Worm (Caenorhabditis elegans) whole organism, midembryonic: ENCODE measurements around the gene F14H8.5.
"Not testable (repeated sequence)": the region's sequence is repeated elsewhere in the genome, so short reads cannot be mapped to it uniquely, and the experiment has no call there.

ENCODE experiments used
- T22C8.4 ChIP-seq: fragments of 200-800 bp; sonication (Bioruptor generic); IDR thresholded peaks from 2 replicates; pipeline ENCODE4 v1.3.6; 2022; ENCODE audit warnings: missing genetic modification characterization, missing compliant biosample characterization
- cog-1 ChIP-seq: sonication (generic microtip); optimal IDR thresholded peaks from 2 replicates; lab custom pipeline; 2016; ENCODE audit warnings: missing genetic modification characterization, missing compliant biosample characterization
- flt-1 ChIP-seq: fragments of 200-800 bp; sonication (Bioruptor generic); IDR thresholded peaks from 2 replicates; pipeline ENCODE4 v1.3.6; 2022; ENCODE audit warnings: missing genetic modification characterization, missing compliant biosample characterization
- klf-2 ChIP-seq: fragments of 200-800 bp; sonication (Bioruptor generic); conservative IDR thresholded peaks from 2 replicates; pipeline ENCODE4 v1.3.6; 2022; ENCODE audit warnings: missing genetic modification reagents, missing genetic modification characterization, missing compliant biosample characterization
- med-1 ChIP-seq: sonication (generic microtip); optimal IDR thresholded peaks from 2 replicates; lab custom pipeline; 2017; ENCODE audit warnings: missing genetic modification characterization, mild to moderate bottlenecking, missing compliant biosample characterization, antibody characterized with exemption, missing genetic modification reagents; ENCODE audit not compliant: insufficient read depth
- ref-1 ChIP-seq: fragments of 200-800 bp; sonication (Bioruptor generic); conservative IDR thresholded peaks from 2 replicates; pipeline ENCODE4 v1.3.6; 2022; ENCODE audit warnings: missing genetic modification reagents, missing genetic modification characterization, missing compliant biosample characterization
- tab-1 ChIP-seq: fragments of 200-800 bp; sonication (Bioruptor generic); IDR thresholded peaks from 2 replicates; pipeline ENCODE4 v1.3.6; 2022; ENCODE audit warnings: missing genetic modification characterization, missing compliant biosample characterization
- ztf-23 ChIP-seq: fragments of 200-800 bp; sonication (Bioruptor generic); IDR thresholded peaks from 2 replicates; pipeline ENCODE4 v1.3.6; 2022; ENCODE audit warnings: missing genetic modification reagents, missing genetic modification characterization, missing compliant biosample characterization
- ztf-29 ChIP-seq: fragments of 200-800 bp; sonication (Bioruptor generic); IDR thresholded peaks from 2 replicates; pipeline ENCODE4 v1.3.6; 2022; ENCODE audit warnings: missing genetic modification reagents, missing genetic modification characterization, missing compliant biosample characterization

Gene F14H8.5

DNA sequence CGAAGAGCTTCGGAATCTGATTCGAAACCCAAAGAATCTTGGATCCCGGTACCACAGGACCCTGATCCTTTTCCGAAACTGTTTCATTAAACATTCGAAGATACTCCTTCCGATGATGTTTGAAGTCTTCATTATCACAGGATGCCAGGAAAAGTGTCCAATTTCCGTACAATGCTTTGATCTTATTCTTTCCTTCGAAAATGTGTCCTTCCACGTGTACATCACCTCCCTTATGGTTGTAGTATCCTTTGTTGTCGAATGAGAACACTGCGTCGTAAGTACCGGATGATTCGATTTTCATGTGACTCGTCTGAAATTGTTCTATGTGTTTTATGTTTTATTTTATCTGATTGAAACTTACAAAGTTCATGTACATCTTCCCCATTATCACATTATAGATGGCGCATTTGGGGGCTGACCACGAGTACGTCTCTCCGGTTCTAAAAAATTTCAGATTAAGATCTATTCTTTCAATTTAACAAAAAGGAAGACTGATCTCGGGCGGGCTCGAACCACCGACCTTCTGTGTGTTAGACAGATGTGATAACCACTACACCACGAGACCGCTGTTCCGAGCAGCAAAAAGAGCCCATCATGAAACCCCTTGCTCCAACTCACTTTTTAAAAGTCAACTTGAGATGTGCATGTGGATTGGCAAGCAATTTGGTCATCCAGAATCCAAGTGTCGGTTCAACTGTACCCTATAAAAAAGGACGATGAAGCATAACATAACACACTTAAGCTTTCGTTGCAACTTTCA is 8.1 kb upstream of the F14H8.5 start:
- TF ChIP-seq ztf-23 (GFP tag; lab: Robert Waterston, UW) (no peak), klf-2 (GFP tag; lab: Robert Waterston, UW) (no peak), ztf-29 (GFP tag; lab: Robert Waterston, UW) (no peak), cog-1 (tag; lab: Kevin White, UChicago) (no peak), tab-1 (GFP tag; lab: Robert Waterston, UW) (no peak)

DNA sequence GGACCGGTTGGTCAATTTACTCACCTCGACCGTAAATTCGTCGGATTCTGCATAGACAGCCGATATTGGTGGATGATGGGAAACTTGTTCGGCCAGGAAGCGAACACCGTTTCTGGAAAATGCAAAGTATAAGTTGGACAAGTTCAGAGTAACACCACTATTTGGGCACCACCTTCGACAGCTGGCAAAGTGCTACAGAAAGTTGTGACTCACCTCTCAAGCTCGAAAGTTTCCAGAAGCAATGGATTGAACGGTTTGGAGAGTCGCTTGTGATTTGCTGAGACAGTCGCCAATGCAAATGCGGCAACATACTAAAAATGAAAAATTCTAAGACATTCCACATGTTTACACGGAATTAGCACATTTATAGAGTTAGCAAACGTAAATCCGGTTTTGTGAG is 7.5 kb upstream of the F14H8.5 start:
- TF ChIP-seq flt-1 (no peak), T22C8.4 (GFP tag; lab: Robert Waterston, UW) (no peak), cog-1 (tag; lab: Kevin White, UChicago) (no peak), klf-2 (GFP tag; lab: Robert Waterston, UW) (no peak), ztf-23 (GFP tag; lab: Robert Waterston, UW) (no peak), med-1 (GFP tag; lab: Kevin White, UChicago) (no peak), ztf-29 (GFP tag; lab: Robert Waterston, UW) (no peak), ref-1 (GFP tag; lab: Robert Waterston, UW) (no peak), tab-1 (GFP tag; lab: Robert Waterston, UW) (no peak)

DNA sequence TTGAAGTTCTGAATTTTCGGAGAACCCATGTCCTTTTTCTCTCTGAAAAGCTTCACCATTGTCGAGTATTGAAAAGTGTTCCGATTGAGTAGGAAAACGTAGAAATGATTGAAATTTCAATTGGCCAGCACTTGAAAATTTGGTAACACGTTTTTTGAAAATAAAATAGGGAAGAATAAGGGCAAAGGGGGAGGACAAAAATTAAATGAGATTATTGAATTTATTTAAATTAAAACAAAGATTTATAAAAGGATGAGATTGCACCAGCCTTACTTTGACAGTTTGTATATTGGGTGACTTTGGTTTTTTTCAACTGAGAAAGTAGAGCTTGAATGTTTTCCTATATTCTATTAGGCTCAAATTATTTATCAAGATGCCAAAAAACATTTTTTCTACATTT is 6.7 kb upstream of the F14H8.5 start, which contains the start of gene obr-2:
TSS of gene obr-2 (minus strand) at position 101 of the 400 bp plus-strand sequence.
- no peak for TF ChIP-seq flt-1
- TF ChIP-seq cog-1 (tag; lab: Kevin White, UChicago): no peak

DNA sequence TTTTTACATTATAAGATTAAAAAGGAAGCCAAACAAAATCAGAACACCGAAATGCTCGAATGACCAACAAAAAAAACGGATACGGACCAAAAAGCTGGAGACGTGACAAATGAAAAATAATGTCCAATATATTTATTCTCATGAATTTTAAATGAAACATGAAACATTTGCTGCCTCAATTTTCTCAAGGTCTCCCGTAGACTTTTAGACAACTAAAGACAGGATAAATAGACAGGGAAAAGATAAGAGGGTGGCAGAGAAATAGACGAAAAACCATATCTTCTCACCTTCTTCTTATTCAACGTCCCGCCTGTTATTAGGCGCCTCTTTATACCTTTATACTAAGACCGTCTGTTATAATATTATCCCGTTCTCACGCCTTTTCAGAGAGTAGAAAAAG is 5.0 kb upstream of the F14H8.5 start:
- TF ChIP-seq med-1 (GFP tag; lab: Kevin White, UChicago) (no peak), klf-2 (GFP tag; lab: Robert Waterston, UW) (no peak), flt-1 (no peak), T22C8.4 (GFP tag; lab: Robert Waterston, UW) (no peak), ref-1 (GFP tag; lab: Robert Waterston, UW) (no peak), cog-1 (tag; lab: Kevin White, UChicago) (no peak), tab-1 (GFP tag; lab: Robert Waterston, UW) (no peak), ztf-23 (GFP tag; lab: Robert Waterston, UW) (no peak), ztf-29 (GFP tag; lab: Robert Waterston, UW) (no peak)

DNA sequence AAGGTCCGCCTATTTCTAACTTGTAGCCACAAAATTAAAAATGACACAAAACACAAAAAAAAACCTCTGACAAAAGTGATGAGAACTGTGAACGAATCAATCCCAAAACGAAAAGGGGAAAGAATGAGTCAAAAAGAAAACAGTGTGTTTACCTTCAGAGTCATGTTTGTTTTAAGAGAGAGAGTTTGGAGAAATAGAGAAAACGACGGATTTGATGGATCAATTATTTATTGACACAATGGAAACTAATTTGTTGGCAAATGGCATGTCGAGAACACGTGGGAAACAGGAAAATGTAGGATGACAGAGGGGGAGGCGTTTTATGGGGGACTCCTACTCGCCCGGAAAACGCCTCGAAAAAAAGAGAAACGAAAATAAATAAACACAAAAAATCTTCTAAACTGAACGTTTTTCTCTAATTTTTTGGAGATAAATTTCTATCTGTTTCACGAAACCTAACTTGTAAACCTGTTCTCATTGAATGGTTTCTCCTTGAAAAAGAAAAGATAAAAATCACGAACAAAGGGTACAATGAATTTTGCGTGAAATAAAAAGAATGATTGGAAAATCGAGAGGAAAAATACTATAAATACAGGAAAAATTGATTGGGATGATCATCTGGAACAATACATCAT is 3.9 kb upstream of the F14H8.5 start:
- no peak for TF ChIP-seq klf-2 (GFP tag; lab: Robert Waterston, UW)
- TF ChIP-seq flt-1: no peak
- no peak for TF ChIP-seq ztf-29 (GFP tag; lab: Robert Waterston, UW)
- TF ChIP-seq med-1 (GFP tag; lab: Kevin White, UChicago): no peak
- no peak for TF ChIP-seq ref-1 (GFP tag; lab: Robert Waterston, UW)
- no peak for TF ChIP-seq tab-1 (GFP tag; lab: Robert Waterston, UW)
- no peak for TF ChIP-seq cog-1 (tag; lab: Kevin White, UChicago)
- TF ChIP-seq ztf-23 (GFP tag; lab: Robert Waterston, UW): no peak
- TF ChIP-seq T22C8.4 (GFP tag; lab: Robert Waterston, UW): no peak

DNA sequence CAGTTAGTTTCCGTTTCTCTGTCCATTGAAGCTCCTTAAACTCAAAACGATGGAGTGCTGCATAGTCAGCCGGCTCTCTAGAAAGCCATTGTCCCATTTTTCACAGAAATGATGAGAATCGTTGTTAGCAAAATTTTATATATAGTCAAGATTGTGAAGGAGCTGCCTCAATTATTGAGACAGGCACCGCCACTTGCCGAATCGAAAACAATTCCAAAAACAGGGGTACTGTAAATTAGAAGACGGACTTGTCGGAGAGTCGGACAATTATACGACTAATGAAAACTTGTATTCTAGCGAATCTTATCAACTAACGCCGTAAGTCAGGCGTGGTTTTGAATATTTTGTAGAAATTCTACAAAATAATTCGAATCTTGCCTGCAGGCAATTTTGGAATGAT is 603 bp upstream of the F14H8.5 start, which contains the start of gene F14H8.2:
TSS of gene F14H8.2 (minus strand) at position 101 of the 400 bp plus-strand sequence.
- no peak for TF ChIP-seq med-1 (GFP tag; lab: Kevin White, UChicago)
- TF ChIP-seq T22C8.4 (GFP tag; lab: Robert Waterston, UW): no peak
- TF ChIP-seq ref-1 (GFP tag; lab: Robert Waterston, UW): no peak
- TF ChIP-seq tab-1 (GFP tag; lab: Robert Waterston, UW): no peak
- no peak for TF ChIP-seq ztf-29 (GFP tag; lab: Robert Waterston, UW)
- no peak for TF ChIP-seq ztf-23 (GFP tag; lab: Robert Waterston, UW)
- TF ChIP-seq klf-2 (GFP tag; lab: Robert Waterston, UW): no peak
- no peak for TF ChIP-seq flt-1

DNA sequence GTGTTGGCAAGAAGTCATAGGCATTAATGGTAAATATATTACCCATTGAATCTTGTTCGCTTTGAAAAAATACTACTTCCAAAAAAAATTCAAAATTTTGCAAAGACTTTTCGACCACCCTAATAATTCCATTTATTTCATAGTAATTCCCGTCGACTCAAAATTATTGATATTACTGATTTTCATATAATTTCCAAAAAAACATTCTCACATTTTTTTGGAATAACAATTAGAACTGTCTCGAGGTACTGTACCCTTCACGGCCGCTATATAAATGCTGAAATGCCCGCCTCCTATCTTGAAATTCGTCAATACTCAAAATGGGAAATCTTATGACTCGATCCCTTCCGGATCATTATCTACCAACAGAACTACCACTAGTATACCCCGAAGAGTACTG is 2.7 kb downstream of the F14H8.5 start, which contains the start of gene F14H8.4:
TSS of gene F14H8.4 (plus strand) at position 301 of the 400 bp plus-strand sequence.
- TF ChIP-seq ztf-29 (GFP tag; lab: Robert Waterston, UW) (no peak), tab-1 (GFP tag; lab: Robert Waterston, UW) (no peak), cog-1 (tag; lab: Kevin White, UChicago) (no peak), ztf-23 (GFP tag; lab: Robert Waterston, UW) (no peak), klf-2 (GFP tag; lab: Robert Waterston, UW) (no peak), flt-1 (no peak), med-1 (GFP tag; lab: Kevin White, UChicago) (no peak), T22C8.4 (GFP tag; lab: Robert Waterston, UW) (no peak)

DNA sequence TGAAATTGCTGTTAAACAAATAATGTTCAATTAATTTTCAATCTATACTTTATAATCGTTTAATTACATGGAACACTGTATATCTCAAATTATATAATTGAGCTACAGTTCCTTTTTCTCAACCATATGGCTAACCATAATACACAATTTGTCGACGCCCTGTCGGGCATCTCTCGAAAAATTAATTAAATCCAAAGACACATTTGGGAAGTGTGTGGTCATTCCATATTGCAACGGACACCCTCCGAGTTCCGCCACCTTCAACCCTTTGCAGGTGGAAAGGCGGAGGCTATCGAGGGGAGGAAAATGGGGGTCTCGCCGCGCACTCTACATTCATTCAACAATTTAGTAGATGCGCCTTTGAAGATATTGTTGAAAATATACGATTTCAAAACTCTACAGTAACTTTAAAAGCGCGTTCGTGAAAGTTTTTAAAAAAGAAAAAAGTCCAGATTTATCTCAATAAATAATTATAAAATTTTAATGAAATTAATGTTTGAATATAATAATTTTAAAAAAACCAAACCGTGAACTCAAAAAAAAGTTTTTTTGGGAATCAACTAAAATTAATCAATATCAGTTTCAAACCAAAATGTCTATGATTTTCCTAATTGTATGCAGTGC is 8.2 kb downstream of the F14H8.5 start, which contains the start of gene F14H8.8:
TSS of gene F14H8.8 (plus strand) at position 574 of the 624 bp plus-strand sequence.
- TF ChIP-seq T22C8.4 (GFP tag; lab: Robert Waterston, UW) (no peak), klf-2 (GFP tag; lab: Robert Waterston, UW) (no peak), cog-1 (tag; lab: Kevin White, UChicago) (no peak), med-1 (GFP tag; lab: Kevin White, UChicago) (no peak), ztf-23 (GFP tag; lab: Robert Waterston, UW) (no peak), flt-1 (no peak)

DNA sequence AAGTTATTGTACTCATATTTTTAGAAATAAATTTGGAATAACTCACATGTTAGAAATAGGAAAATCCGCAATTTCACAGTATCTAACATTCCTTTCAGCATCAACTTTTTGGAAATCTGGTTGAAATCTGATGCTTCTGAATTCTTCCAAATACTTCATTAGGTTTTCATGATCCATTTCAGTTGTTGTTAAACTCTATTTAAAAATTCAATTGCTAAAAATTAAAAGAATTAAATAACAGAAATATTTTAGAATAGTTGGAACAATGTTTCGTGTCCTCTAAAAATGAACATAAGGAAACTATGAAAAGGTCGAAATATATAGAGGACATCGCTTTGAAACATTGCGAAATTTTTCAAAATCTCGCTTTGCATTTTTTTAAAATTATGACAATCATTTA is 10.5 kb downstream of the F14H8.5 start, which contains the start of gene cng-1:
TSS of gene cng-1 (minus strand) at position 101 of the 400 bp plus-strand sequence.
- not testable (repeated sequence) for TF ChIP-seq ztf-23 (GFP tag; lab: Robert Waterston, UW); cog-1 (tag; lab: Kevin White, UChicago); ztf-29 (GFP tag; lab: Robert Waterston, UW)
